Worm (Caenorhabditis elegans) whole organism, early embryonic: ENCODE data around the gene letm-1.

Source experiments
- aly-1 ChIP-seq: sonication (generic microtip); optimal IDR thresholded peaks from 2 replicates; lab custom pipeline; 2016; ENCODE audit warnings: missing genetic modification characterization, missing compliant biosample characterization
- scrt-1 ChIP-seq: fragments of 200-800 bp; sonication (Bioruptor generic); IDR thresholded peaks from 2 replicates; pipeline ENCODE4 v1.3.6; 2022; ENCODE audit warnings: missing genetic modification characterization, missing compliant biosample characterization

DNA sequence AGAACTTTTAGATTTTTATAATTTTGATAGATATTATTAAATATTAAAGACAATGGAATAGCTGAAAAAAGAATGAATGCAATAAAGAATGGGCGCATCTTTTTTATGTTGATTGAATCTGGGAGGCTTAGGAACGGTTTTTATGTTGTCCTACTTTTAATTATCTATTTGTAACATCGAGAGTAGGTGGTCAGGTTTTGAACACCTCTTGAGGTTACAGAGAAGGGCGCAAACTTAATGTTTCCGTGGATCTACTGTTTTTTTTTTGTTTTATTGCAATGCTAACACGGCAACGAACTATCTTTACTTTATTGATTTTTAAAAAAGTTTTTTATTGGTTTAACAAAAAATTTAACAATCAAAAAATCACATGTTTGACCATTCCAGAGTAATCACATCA is 47.2 kb upstream of the letm-1 start, which contains the start of gene F53F4.7:
- TF ChIP-seq aly-1 (tag; lab: Kevin White, UChicago) (no peak), scrt-1 (no peak)
